Worm (Caenorhabditis elegans) whole organism, L4 larva: Measurements from ENCODE around the gene C43D7.4.

Source experiments
- F10B5.3 ChIP-seq: sonication (generic microtip); optimal IDR thresholded peaks from 2 replicates; lab custom pipeline; 2016; ENCODE audit warnings: mild to moderate bottlenecking, missing genetic modification characterization, missing compliant biosample characterization
- Y105C5A.15 ChIP-seq: fragments of 200-800 bp; sonication (Bioruptor generic); IDR thresholded peaks from 2 replicates; pipeline ENCODE4 v1.3.6; 2022; ENCODE audit warnings: missing genetic modification characterization, missing compliant biosample characterization
- Y5F2A.4 ChIP-seq: fragments of 200-800 bp; sonication (Bioruptor generic); optimal IDR thresholded peaks from 2 replicates; lab custom pipeline; 2018; ENCODE audit warnings: mild to moderate bottlenecking, missing genetic modification characterization, missing compliant biosample characterization
- aha-1 ChIP-seq: fragments of 150-350 bp; peaks from one replicate; lab custom pipeline; 2014; ENCODE audit warnings: missing biosample characterization, missing genetic modification characterization
- attf-4 ChIP-seq: sonication (generic microtip); optimal IDR thresholded peaks from 3 replicates; lab custom pipeline; 2017; ENCODE audit warnings: missing biosample characterization, missing genetic modification characterization
- ceh-28 ChIP-seq: fragments of 150-350 bp; optimal IDR thresholded peaks from 2 replicates; lab custom pipeline; 2014; ENCODE audit warnings: missing biosample characterization, missing genetic modification reagents, missing genetic modification characterization
- ceh-44 ChIP-seq: fragments of 200-800 bp; sonication (Bioruptor generic); IDR thresholded peaks from 2 replicates; pipeline ENCODE4 v1.3.6; 2022; ENCODE audit warnings: missing genetic modification reagents, missing genetic modification characterization, missing compliant biosample characterization
- dmd-6 ChIP-seq: fragments of 200-800 bp; sonication (Bioruptor generic); IDR thresholded peaks from 2 replicates; pipeline ENCODE4 v1.3.6; 2022; ENCODE audit warnings: missing genetic modification reagents, missing genetic modification characterization, missing compliant biosample characterization
- dpl-1 ChIP-seq: fragments of 150-350 bp; optimal IDR thresholded peaks from 2 replicates; lab custom pipeline; 2014; ENCODE audit warnings: missing biosample characterization, missing genetic modification reagents, missing genetic modification characterization
- egl-27 ChIP-seq: sonication (generic microtip); optimal IDR thresholded peaks from 3 replicates; lab custom pipeline; 2017; ENCODE audit warnings: missing biosample characterization, missing genetic modification reagents, missing genetic modification characterization
- fkh-10 ChIP-seq: fragments of 150-350 bp; optimal IDR thresholded peaks from 2 replicates; lab custom pipeline; 2014; ENCODE audit warnings: missing biosample characterization, missing genetic modification reagents, missing genetic modification characterization
- hlh-11 ChIP-seq: fragments of 200-800 bp; sonication (Bioruptor generic); optimal IDR thresholded peaks from 2 replicates; lab custom pipeline; 2018; ENCODE audit warnings: mild to moderate bottlenecking, missing genetic modification characterization, missing compliant biosample characterization
- hmg-1.1 ChIP-seq: fragments of 200-800 bp; sonication (Bioruptor generic); IDR thresholded peaks from 2 replicates; pipeline ENCODE4 v1.3.6; 2022; ENCODE audit warnings: missing genetic modification reagents, missing genetic modification characterization, missing compliant biosample characterization
- lin-13 ChIP-seq: fragments of 150-350 bp; optimal IDR thresholded peaks from 2 replicates; lab custom pipeline; 2014; ENCODE audit warnings: missing biosample characterization, missing genetic modification reagents, missing genetic modification characterization
- lin-15B ChIP-seq: fragments of 150-350 bp; sonication (generic microtip); optimal IDR thresholded peaks from 3 replicates; lab custom pipeline; 2014; ENCODE audit warnings: missing biosample characterization, missing genetic modification characterization
- lin-39 ChIP-seq: fragments of 150-350 bp; optimal IDR thresholded peaks from 2 replicates; lab custom pipeline; 2014; ENCODE audit warnings: missing biosample characterization, missing genetic modification reagents, missing genetic modification characterization
- nhr-111 ChIP-seq: fragments of 200-800 bp; sonication (Bioruptor generic); optimal IDR thresholded peaks from 2 replicates; lab custom pipeline; 2018; ENCODE audit warnings: mild to moderate bottlenecking, missing genetic modification characterization, missing compliant biosample characterization
- nhr-237 ChIP-seq: sonication (generic microtip); optimal IDR thresholded peaks from 2 replicates; lab custom pipeline; 2017; ENCODE audit warnings: missing biosample characterization, missing genetic modification characterization
- nhr-42 ChIP-seq: fragments of 200-800 bp; sonication (Bioruptor generic); IDR thresholded peaks from 2 replicates; pipeline ENCODE4 v1.3.6; 2022; ENCODE audit warnings: missing genetic modification characterization, missing compliant biosample characterization
- pha-4 ChIP-seq, 2 experiments: fragments of 150-350 bp in 1 of 2; fragments of 200-800 bp in 1 of 2; sonication (Bioruptor generic) in 1 of 2; IDR thresholded peaks in 1 of 2; optimal IDR thresholded peaks in 1 of 2; 2 replicates each; pipeline versions ENCODE4 v1.3.6 to Lab custom; 2014 to 2022; ENCODE audit warnings: missing genetic modification characterization in 2 of 2, missing genetic modification reagents in 2 of 2, missing biosample characterization in 1 of 2, missing compliant biosample characterization in 1 of 2
- set-16 ChIP-seq: fragments of 200-800 bp; sonication (Bioruptor generic); IDR thresholded peaks from 2 replicates; pipeline ENCODE4 v1.3.6; 2022; ENCODE audit warnings: missing genetic modification reagents, missing genetic modification characterization, missing compliant biosample characterization
- snpc-4 ChIP-seq: fragments of 150-350 bp; optimal IDR thresholded peaks from 2 replicates; lab custom pipeline; 2014; ENCODE audit warnings: missing biosample characterization, missing genetic modification characterization
- unc-130 ChIP-seq: sonication (generic microtip); optimal IDR thresholded peaks from 2 replicates; lab custom pipeline; 2016; ENCODE audit warnings: missing genetic modification reagents, missing genetic modification characterization, missing compliant biosample characterization
- unc-62 ChIP-seq, 3 experiments: fragments of 150-350 bp in 1 of 3; sonication (generic microtip); optimal IDR thresholded peaks in 2 of 3; peaks in 1 of 3; 1 replicate in 1 of 3; 2 replicates in 2 of 3; lab custom pipeline; 2014 to 2017; ENCODE audit warnings: missing biosample characterization in 3 of 3, missing genetic modification characterization in 3 of 3, missing genetic modification reagents in 3 of 3, missing genotype in 1 of 3
- zfp-3 ChIP-seq: fragments of 200-800 bp; sonication (Bioruptor generic); conservative IDR thresholded peaks from 2 replicates; pipeline ENCODE4 v1.3.6; 2022; ENCODE audit warnings: missing genetic modification reagents, missing genetic modification characterization, missing compliant biosample characterization
- zip-11 ChIP-seq: fragments of 200-800 bp; sonication (Bioruptor generic); IDR thresholded peaks from 2 replicates; pipeline ENCODE4 v1.3.6; 2022; ENCODE audit warnings: missing genetic modification characterization, missing compliant biosample characterization
- ztf-7 ChIP-seq: fragments of 150-350 bp; optimal IDR thresholded peaks from 2 replicates; lab custom pipeline; 2014; ENCODE audit warnings: missing biosample characterization, missing genetic modification characterization

The C43D7.4 gene

ce11 chrV:19293025-19293424 lies 29.3 kb downstream of the C43D7.4 start, which contains the start of gene F55C9.5:
TSS of gene F55C9.5 (minus strand) at chrV:19293125.
- TF ChIP-seq nhr-237 (tag; lab: Kevin White, UChicago): no peak
- no peak for TF ChIP-seq zip-11 (GFP tag; lab: Robert Waterston, UW)
- TF ChIP-seq lin-15B: no peak
- TF ChIP-seq pha-4 (GFP tag; IDR thresholded peaks at IDR 0.05; lab: Robert Waterston, UW): no peak
- no peak for TF ChIP-seq pha-4 (tag; optimal IDR thresholded peaks at IDR 0.05; lab: Kevin White, UChicago)
- no peak for TF ChIP-seq hlh-11 (tag; lab: Kevin White, UChicago)
- no peak for TF ChIP-seq nhr-42 (GFP tag; lab: Robert Waterston, UW)

- TF ChIP-seq dmd-6 (GFP tag; lab: Robert Waterston, UW) (no peak), unc-62 (GFP tag; optimal IDR thresholded peaks at IDR 0.05 in 1 of 2; lab: Kevin White, UChicago) (peak in 1 of 2 experiments; percentile 71), unc-62 (tag; optimal IDR thresholded peaks at IDR 0.05; lab: Kevin White, UChicago) (no peak)
- TF ChIP-seq, all 104 proteins: peak for 1
Measured at ce11 chrV:19288073-19288805, 34.0 kb downstream of the C43D7.4 start, which contains the start of the genes F55C9.3 and fbxb-57. TSS of gene F55C9.3 (minus strand) at chrV:19288173. TSS of gene fbxb-57 (plus strand) at chrV:19288755.

- TF ChIP-seq unc-62 (GFP tag; optimal IDR thresholded peaks at IDR 0.05 in 1 of 2; lab: Kevin White, UChicago) (peak in 1 of 2 experiments; percentile 21), unc-62 (tag; optimal IDR thresholded peaks at IDR 0.05; lab: Kevin White, UChicago) (no peak), ceh-28 (tag; lab: Kevin White, UChicago) (no peak)
Measured at ce11 chrV:19285921-19286320, 36.4 kb downstream of the C43D7.4 start.

ce11 chrV:19282314-19282713 lies 40.0 kb downstream of the C43D7.4 start, which contains the start of gene fbxb-117:
TSS of gene fbxb-117 (plus strand) at chrV:19282614.
- TF ChIP-seq hlh-11 (tag; lab: Kevin White, UChicago): no peak
- peak; percentile 75 for TF ChIP-seq aha-1 (tag; lab: Kevin White, UChicago)

ce11 chrV:19279888-19280287 lies 42.4 kb downstream of the C43D7.4 start, which contains the start of gene F21D9.8:
TSS of gene F21D9.8 (minus strand) at chrV:19279988.
- TF ChIP-seq zfp-3 (GFP tag; lab: Robert Waterston, UW): no peak
- TF ChIP-seq ztf-7: no peak
- TF ChIP-seq snpc-4: no peak
- no peak for TF ChIP-seq nhr-111 (GFP tag; lab: Kevin White, UChicago)
- no peak for TF ChIP-seq dpl-1 (GFP tag; lab: Kevin White, UChicago)
- TF ChIP-seq lin-13: no peak
- no peak for TF ChIP-seq ceh-44
- TF ChIP-seq lin-39 (tag; lab: Kevin White, UChicago): no peak
- no peak for TF ChIP-seq unc-62 (GFP tag; optimal IDR thresholded peaks at IDR 0.05 in 1 of 2; lab: Kevin White, UChicago)
- TF ChIP-seq unc-62 (tag; optimal IDR thresholded peaks at IDR 0.05; lab: Kevin White, UChicago): no peak
- no peak for TF ChIP-seq fkh-10
- TF ChIP-seq hmg-1.1 (GFP tag; lab: Robert Waterston, UW): no peak
- no peak for TF ChIP-seq egl-27 (tag; lab: Kevin White, UChicago)
- TF ChIP-seq Y105C5A.15: no peak
- no peak for TF ChIP-seq Y5F2A.4 (GFP tag; lab: Kevin White, UChicago)
- no peak for TF ChIP-seq lin-15B
- no peak for TF ChIP-seq attf-4
- TF ChIP-seq F10B5.3 (tag; lab: Kevin White, UChicago): no peak

ce11 chrV:19278488-19278887 lies 43.8 kb downstream of the C43D7.4 start:
- TF ChIP-seq unc-130 (GFP tag; lab: Kevin White, UChicago): no peak
- TF ChIP-seq set-16 (GFP tag; lab: Robert Waterston, UW): peak; percentile 81
